Worm (Caenorhabditis elegans): Measurements from ENCODE around the gene K12H6.10.

The K12H6.10 gene

ce11 chrII:2822435-2822920, at the start of gene K12H6.10, which contains the start of gene fut-4:
K12H6.10 (plus strand) TSS chrII:2822870.
fut-4 (minus strand) TSS chrII:2822535.
- TF ChIP-seq ham-2 (GFP tag; optimal IDR thresholded peaks at IDR 0.05) (no peak), mls-2 (tag; optimal IDR thresholded peaks at IDR 0.05) (no peak), flh-1 (GFP tag; optimal IDR thresholded peaks at IDR 0.05) (no peak), ceh-39 (tag; optimal IDR thresholded peaks at IDR 0.05) (no peak), ztf-11 (tag; optimal IDR thresholded peaks at IDR 0.05) (no peak), blmp-1 (tag; optimal IDR thresholded peaks at IDR 0.05) (no peak), nhr-237 (tag; optimal IDR thresholded peaks at IDR 0.05) (no peak)

ce11 chrII:2773534-2773933, 49.1 kb upstream of the K12H6.10 start, which contains the start of gene sdz-9:
sdz-9 (minus strand) TSS chrII:2773634.
- TF ChIP-seq flh-1 (GFP tag; optimal IDR thresholded peaks at IDR 0.05): no peak
- TF ChIP-seq pha-4 (tag; optimal IDR thresholded peaks at IDR 0.05): no peak
- no peak for TF ChIP-seq blmp-1 (tag; optimal IDR thresholded peaks at IDR 0.05)
- no peak for TF ChIP-seq zip-8 (tag; optimal IDR thresholded peaks at IDR 0.05)
- TF ChIP-seq unc-62 (GFP tag; optimal IDR thresholded peaks at IDR 0.05): no peak
- no peak for TF ChIP-seq ztf-11 (tag; optimal IDR thresholded peaks at IDR 0.05)
- no peak for TF ChIP-seq ham-2 (GFP tag; optimal IDR thresholded peaks at IDR 0.05)
- TF ChIP-seq lin-13 (tag; optimal IDR thresholded peaks at IDR 0.05): no peak
- TF ChIP-seq bed-3 (GFP tag; optimal IDR thresholded peaks at IDR 0.05): no peak
- no peak for TF ChIP-seq elt-3 (tag; optimal IDR thresholded peaks at IDR 0.05)
- no peak for TF ChIP-seq nhr-237 (tag; optimal IDR thresholded peaks at IDR 0.05)
- TF ChIP-seq cnd-1 (tag; optimal IDR thresholded peaks at IDR 0.05): no peak
- TF ChIP-seq nhr-76 (tag; optimal IDR thresholded peaks at IDR 0.05): no peak
- no peak for TF ChIP-seq hlh-1 (tag; optimal IDR thresholded peaks at IDR 0.05)
- no peak for TF ChIP-seq mab-5 (tag; optimal IDR thresholded peaks at IDR 0.05)
- no peak for TF ChIP-seq lsy-2 (tag; optimal IDR thresholded peaks at IDR 0.05)

- TF ChIP-seq M03D4.4 (tag; optimal IDR thresholded peaks at IDR 0.05) (no peak), lsy-2 (tag; optimal IDR thresholded peaks at IDR 0.05) (no peak), snpc-4 (tag; optimal IDR thresholded peaks at IDR 0.05) (no peak), ces-1 (GFP tag; optimal IDR thresholded peaks at IDR 0.05) (no peak), ham-2 (GFP tag; optimal IDR thresholded peaks at IDR 0.05) (no peak), ceh-39 (tag; optimal IDR thresholded peaks at IDR 0.05) (no peak), drap-1 (GFP tag; optimal IDR thresholded peaks at IDR 0.05) (no peak), nhr-28 (tag; optimal IDR thresholded peaks at IDR 0.05) (no peak), sem-2 (GFP tag; optimal IDR thresholded peaks at IDR 0.05) (no peak), mls-2 (tag; optimal IDR thresholded peaks at IDR 0.05) (no peak), elt-1 (tag; optimal IDR thresholded peaks at IDR 0.05; ENCODE audit: borderline replicate concordance, insufficient read depth) (no peak), sptf-1 (tag; optimal IDR thresholded peaks at IDR 0.05) (no peak), ceh-83 (GFP tag; optimal IDR thresholded peaks at IDR 0.05) (no peak), lin-13 (tag; optimal IDR thresholded peaks at IDR 0.05) (no peak), unc-62 (GFP tag; optimal IDR thresholded peaks at IDR 0.05) (no peak), lin-32 (GFP tag; optimal IDR thresholded peaks at IDR 0.05) (no peak), bed-3 (GFP tag; optimal IDR thresholded peaks at IDR 0.05) (no peak)
These were observed 47.8 kb upstream of the K12H6.10 start, which contains the start of gene fbxb-111 for ce11 chrII:2774904-2775303. fbxb-111 (minus strand) TSS chrII:2775004.

ce11 chrII:2777846-2778245, 44.8 kb upstream of the K12H6.10 start, which contains the start of gene F08D12.4:
F08D12.4 (plus strand) TSS chrII:2778146.
- TF ChIP-seq elt-1 (tag; optimal IDR thresholded peaks at IDR 0.05; ENCODE audit: borderline replicate concordance, insufficient read depth) (no peak), ceh-83 (GFP tag; optimal IDR thresholded peaks at IDR 0.05) (no peak), sptf-1 (tag; optimal IDR thresholded peaks at IDR 0.05) (no peak), nhr-12 (tag; optimal IDR thresholded peaks at IDR 0.05) (no peak), mls-2 (tag; optimal IDR thresholded peaks at IDR 0.05) (no peak)

ce11 chrII:2779253-2779652, 43.4 kb upstream of the K12H6.10 start, which contains the start of gene F08D12.3:
F08D12.3 (plus strand) TSS chrII:2779553.
- TF ChIP-seq elt-1 (tag; optimal IDR thresholded peaks at IDR 0.05; ENCODE audit: borderline replicate concordance, insufficient read depth): no peak

ce11 chrII:2780804-2781203, 41.9 kb upstream of the K12H6.10 start:
- TF ChIP-seq ces-1 (GFP tag; optimal IDR thresholded peaks at IDR 0.05) (no peak), hlh-1 (tag; optimal IDR thresholded peaks at IDR 0.05) (no peak), nhr-28 (tag; optimal IDR thresholded peaks at IDR 0.05) (no peak), lin-32 (GFP tag; optimal IDR thresholded peaks at IDR 0.05) (no peak), ham-2 (GFP tag; optimal IDR thresholded peaks at IDR 0.05) (no peak), elt-1 (tag; optimal IDR thresholded peaks at IDR 0.05; ENCODE audit: borderline replicate concordance, insufficient read depth) (no peak), cnd-1 (tag; optimal IDR thresholded peaks at IDR 0.05) (no peak), sptf-1 (tag; optimal IDR thresholded peaks at IDR 0.05) (no peak), ztf-11 (tag; optimal IDR thresholded peaks at IDR 0.05) (no peak), ceh-83 (GFP tag; optimal IDR thresholded peaks at IDR 0.05) (no peak), drap-1 (GFP tag; optimal IDR thresholded peaks at IDR 0.05) (no peak), unc-120 (tag; optimal IDR thresholded peaks at IDR 0.05; ENCODE audit: poor library complexity, severe bottlenecking) (no peak), nhr-12 (tag; optimal IDR thresholded peaks at IDR 0.05) (no peak)

All from whole organism, mixed stage, embryonic.